Fruit fly (Drosophila melanogaster) whole organism, embryonic: ENCODE results near the gene sick.

Experiments
- Aef1 ChIP-seq: fragments of 200-800 bp; sonication (Bioruptor generic); IDR thresholded peaks from 3 replicates; pipeline ENCODE4 v1.3.6; 2022; ENCODE audit warnings: missing biosample characterization, missing genetic modification characterization
- CG12391 ChIP-seq: fragments of 200-800 bp; sonication (Bioruptor generic); optimal IDR thresholded peaks from 3 replicates; lab custom pipeline; 2018; ENCODE audit warnings: missing biosample characterization, mild to moderate bottlenecking, missing genetic modification characterization, moderate library complexity
- CG12659 ChIP-seq: fragments of 200-800 bp; sonication (Bioruptor generic); optimal IDR thresholded peaks from 3 replicates; lab custom pipeline; 2017; ENCODE audit warnings: mild to moderate bottlenecking, missing biosample characterization, missing genetic modification reagents, missing genetic modification characterization
- CG13123 ChIP-seq: fragments of 200-800 bp; sonication (Bioruptor generic); optimal IDR thresholded peaks from 2 replicates; lab custom pipeline; 2016; ENCODE audit warnings: missing biosample characterization, missing genetic modification characterization
- CG18619 ChIP-seq: fragments of 200-800 bp; sonication (Bioruptor generic); optimal IDR thresholded peaks from 3 replicates; lab custom pipeline; 2017; ENCODE audit warnings: missing biosample characterization, mild to moderate bottlenecking, missing genetic modification characterization
- CG31388 ChIP-seq: fragments of 200-800 bp; sonication (Bioruptor generic); optimal IDR thresholded peaks from 2 replicates; lab custom pipeline; 2016; ENCODE audit warnings: missing biosample characterization, missing genetic modification characterization
- CG3281 ChIP-seq: fragments of 200-800 bp; sonication (Bioruptor generic); optimal IDR thresholded peaks from 3 replicates; lab custom pipeline; 2017; ENCODE audit warnings: missing biosample characterization, mild to moderate bottlenecking, missing genetic modification characterization
- CG8765 ChIP-seq: fragments of 200-800 bp; sonication (Bioruptor generic); IDR thresholded peaks from 2 replicates; pipeline ENCODE4 v1.3.6; 2022; ENCODE audit warnings: missing biosample characterization, missing genetic modification characterization
- CG8924 ChIP-seq: fragments of 200-800 bp; optimal IDR thresholded peaks from 3 replicates; lab custom pipeline; 2019; ENCODE audit warnings: missing biosample characterization, mild to moderate bottlenecking, missing genetic modification characterization, moderate library complexity
- CG9437 ChIP-seq: fragments of 200-800 bp; sonication (Bioruptor generic); optimal IDR thresholded peaks from 2 replicates; lab custom pipeline; 2018; ENCODE audit warnings: missing biosample characterization, mild to moderate bottlenecking, missing genetic modification characterization
- D19A ChIP-seq: fragments of 200-800 bp; optimal IDR thresholded peaks from 3 replicates; lab custom pipeline; 2019; ENCODE audit warnings: missing biosample characterization, mild to moderate bottlenecking, missing genetic modification characterization, moderate library complexity
- Dip3 ChIP-seq: fragments of 200-800 bp; sonication (Bioruptor generic); optimal IDR thresholded peaks from 3 replicates; lab custom pipeline; 2016; ENCODE audit warnings: missing biosample characterization, missing genetic modification characterization
- Drgx ChIP-seq: fragments of 200-800 bp; sonication (Bioruptor generic); IDR thresholded peaks from 2 replicates; pipeline ENCODE4 v1.3.6; 2022; ENCODE audit warnings: missing biosample characterization, missing genetic modification characterization
- Ets65A ChIP-seq: fragments of 200-800 bp; sonication (Bioruptor generic); peaks from one replicate; lab custom pipeline; 2016; ENCODE audit warnings: missing biosample characterization, missing genetic modification characterization
- Fer2 ChIP-seq: fragments of 200-800 bp; sonication (Bioruptor generic); optimal IDR thresholded peaks from 2 replicates; lab custom pipeline; 2018; ENCODE audit warnings: missing biosample characterization, mild to moderate bottlenecking, missing genetic modification characterization, moderate library complexity
- Gsc ChIP-seq: fragments of 200-800 bp; sonication (Bioruptor generic); IDR thresholded peaks from 2 replicates; pipeline ENCODE4 v1.3.6; 2022; ENCODE audit warnings: missing biosample characterization, missing genetic modification characterization
- HLH4C ChIP-seq: fragments of 200-800 bp; sonication (Bioruptor generic); IDR thresholded peaks from 3 replicates; pipeline ENCODE4 v1.3.6; 2022; ENCODE audit warnings: missing biosample characterization, missing genetic modification characterization; ENCODE audit not compliant: partially characterized antibody
- Hand ChIP-seq: fragments of 200-800 bp; sonication (Bioruptor generic); optimal IDR thresholded peaks from 2 replicates; lab custom pipeline; 2017; ENCODE audit warnings: mild to moderate bottlenecking, missing biosample characterization, missing genetic modification reagents, missing genetic modification characterization
- HmgD ChIP-seq: fragments of 200-800 bp; sonication (Bioruptor generic); optimal IDR thresholded peaks from 3 replicates; lab custom pipeline; 2016; ENCODE audit warnings: missing biosample characterization, missing genetic modification characterization
- Hmx ChIP-seq: fragments of 200-800 bp; sonication (Bioruptor generic); optimal IDR thresholded peaks from 2 replicates; lab custom pipeline; 2016; ENCODE audit warnings: missing biosample characterization, missing genetic modification characterization
- MTF-1 ChIP-seq: fragments of 200-800 bp; sonication (Bioruptor generic); optimal IDR thresholded peaks from 2 replicates; lab custom pipeline; 2018; ENCODE audit warnings: missing biosample characterization, mild to moderate bottlenecking, missing genetic modification characterization, borderline replicate concordance
- Med ChIP-seq: fragments of 200-800 bp; sonication (Bioruptor generic); peaks from one replicate; lab custom pipeline; 2016; ENCODE audit warnings: missing biosample characterization, missing genetic modification characterization, mild to moderate bottlenecking, inconsistent platforms, moderate library complexity
- NC2α ChIP-seq: fragments of 200-800 bp; sonication (Bioruptor generic); optimal IDR thresholded peaks from 2 replicates; lab custom pipeline; 2016; ENCODE audit warnings: missing biosample characterization, missing genetic modification characterization
- Nf-YB ChIP-seq: fragments of 200-800 bp; sonication (Bioruptor generic); optimal IDR thresholded peaks from 3 replicates; lab custom pipeline; 2019; ENCODE audit warnings: missing biosample characterization, mild to moderate bottlenecking, missing genetic modification characterization, moderate library complexity
- Side ChIP-seq: fragments of 200-800 bp; sonication (Bioruptor generic); optimal IDR thresholded peaks from 2 replicates; lab custom pipeline; 2016; ENCODE audit warnings: missing biosample characterization, missing genetic modification characterization
- abd-A ChIP-seq: fragments of 200-800 bp; sonication (Bioruptor generic); optimal IDR thresholded peaks from 3 replicates; lab custom pipeline; 2019; ENCODE audit warnings: missing biosample characterization, mild to moderate bottlenecking, missing genetic modification characterization, moderate library complexity
- ase ChIP-seq: fragments of 200-800 bp; sonication (Bioruptor generic); IDR thresholded peaks from 3 replicates; pipeline ENCODE4 v1.3.6; 2022; ENCODE audit warnings: missing biosample characterization, missing genetic modification characterization
- ash1 ChIP-seq: fragments of 200-800 bp; sonication (Bioruptor generic); optimal IDR thresholded peaks from 2 replicates; lab custom pipeline; 2018; ENCODE audit warnings: missing biosample characterization, mild to moderate bottlenecking, missing genetic modification characterization
- bab2 ChIP-seq: fragments of 200-800 bp; sonication (Bioruptor generic); optimal IDR thresholded peaks from 2 replicates; lab custom pipeline; 2016; ENCODE audit warnings: missing biosample characterization, missing genetic modification characterization
- chinmo ChIP-seq: fragments of 200-800 bp; sonication (Bioruptor generic); IDR thresholded peaks from 4 replicates; pipeline ENCODE4 v1.3.6; 2022; ENCODE audit warnings: missing biosample characterization, missing genetic modification characterization; ENCODE audit not compliant: partially characterized antibody
- chn ChIP-seq: fragments of 200-800 bp; sonication (Bioruptor generic); optimal IDR thresholded peaks from 2 replicates; lab custom pipeline; 2016; ENCODE audit warnings: missing biosample characterization, missing genetic modification characterization
- emc ChIP-seq: fragments of 200-800 bp; sonication (Bioruptor generic); optimal IDR thresholded peaks from 2 replicates; lab custom pipeline; 2016; ENCODE audit warnings: missing biosample characterization, missing genetic modification characterization
- esg ChIP-seq: fragments of 200-800 bp; sonication (Bioruptor generic); conservative IDR thresholded peaks from 2 replicates; pipeline ENCODE4 v1.3.6; 2022; ENCODE audit warnings: missing biosample characterization, missing genetic modification characterization
- ind ChIP-seq: fragments of 200-800 bp; sonication (Bioruptor generic); optimal IDR thresholded peaks from 3 replicates; lab custom pipeline; 2016; ENCODE audit warnings: missing biosample characterization, missing genetic modification characterization
- jigr1 ChIP-seq: fragments of 200-800 bp; sonication (Bioruptor generic); IDR thresholded peaks from 3 replicates; pipeline ENCODE4 v1.3.6; 2022; ENCODE audit warnings: missing biosample characterization, missing genetic modification characterization
- kni ChIP-seq: fragments of 200-800 bp; sonication (Bioruptor generic); optimal IDR thresholded peaks from 3 replicates; lab custom pipeline; 2017; ENCODE audit warnings: mild to moderate bottlenecking, missing biosample characterization, missing genetic modification reagents, missing genetic modification characterization
- nerfin-2 ChIP-seq: fragments of 200-800 bp; sonication (Bioruptor generic); IDR thresholded peaks from 2 replicates; pipeline ENCODE4 v1.3.6; 2022; ENCODE audit warnings: missing biosample characterization, missing genetic modification characterization; ENCODE audit not compliant: partially characterized antibody
- oc ChIP-seq: fragments of 200-800 bp; sonication (Bioruptor generic); optimal IDR thresholded peaks from 2 replicates; lab custom pipeline; 2018; ENCODE audit warnings: missing biosample characterization, mild to moderate bottlenecking, missing genetic modification characterization, moderate library complexity
- org-1 ChIP-seq: fragments of 200-800 bp; sonication (Bioruptor generic); optimal IDR thresholded peaks from 2 replicates; lab custom pipeline; 2017; ENCODE audit warnings: missing biosample characterization, missing genetic modification characterization
- pros ChIP-seq: fragments of 200-800 bp; sonication (Bioruptor generic); optimal IDR thresholded peaks from 3 replicates; lab custom pipeline; 2019; ENCODE audit warnings: missing biosample characterization, mild to moderate bottlenecking, missing genetic modification characterization, moderate library complexity
- row ChIP-seq: fragments of 200-800 bp; sonication (Bioruptor generic); IDR thresholded peaks from 3 replicates; pipeline ENCODE4 v1.3.6; 2022; ENCODE audit warnings: missing biosample characterization, missing genetic modification characterization
- salm ChIP-seq: fragments of 200-800 bp; sonication (Bioruptor generic); optimal IDR thresholded peaks from 2 replicates; lab custom pipeline; 2018; ENCODE audit warnings: missing biosample characterization, mild to moderate bottlenecking, missing genetic modification characterization
- scrt ChIP-seq: fragments of 200-800 bp; sonication (Bioruptor generic); optimal IDR thresholded peaks from 2 replicates; lab custom pipeline; 2018; ENCODE audit warnings: missing biosample characterization, mild to moderate bottlenecking, missing genetic modification characterization, moderate library complexity
- sens ChIP-seq: fragments of 200-800 bp; sonication (Bioruptor generic); peaks from one replicate; lab custom pipeline; 2016; ENCODE audit warnings: missing biosample characterization, missing genetic modification characterization
- sisA ChIP-seq: fragments of 200-800 bp; sonication (Bioruptor generic); IDR thresholded peaks from 2 replicates; pipeline ENCODE4 v1.3.6; 2022; ENCODE audit warnings: missing biosample characterization, missing genetic modification characterization
- tna ChIP-seq: fragments of 200-800 bp; sonication (Bioruptor generic); IDR thresholded peaks from 2 replicates; pipeline ENCODE4 v1.3.6; 2022; ENCODE audit warnings: missing biosample characterization, missing genetic modification characterization; ENCODE audit not compliant: partially characterized antibody
- ttk ChIP-seq: fragments of 200-800 bp; sonication (Bioruptor generic); IDR thresholded peaks from 2 replicates; pipeline ENCODE4 v2.1.2; 2022; ENCODE audit warnings: missing biosample characterization, missing genetic modification characterization
- zen2 ChIP-seq: fragments of 200-800 bp; sonication (Bioruptor generic); IDR thresholded peaks from 3 replicates; pipeline ENCODE4 v1.3.6; 2022; ENCODE audit warnings: missing biosample characterization, missing genetic modification characterization; ENCODE audit not compliant: partially characterized antibody

sick gene

dm6 chr2L:19892450-19892849, 96.3 kb downstream of the sick start, which contains the start of gene CG10481:
Gene CG10481 (minus strand): TSS chr2L:19892550.
- TF ChIP-seq CG18619 (GFP tag; lab: Kevin White, UChicago) (no peak), Med (GFP tag; lab: Kevin White, UChicago) (no peak), CG9437 (no peak), Fer2 (tag; lab: Kevin White, UChicago) (no peak), HLH4C (GFP tag; lab: Robert Waterston, UW) (no peak), ind (no peak), NC2α (GFP tag; lab: Kevin White, UChicago) (no peak), emc (GFP tag; lab: Kevin White, UChicago) (no peak), MTF-1 (no peak), CG13123 (GFP tag; lab: Kevin White, UChicago) (no peak), CG3281 (GFP tag; lab: Kevin White, UChicago) (no peak)

dm6 chr2L:19894826-19895225, 98.7 kb downstream of the sick start:
- TF ChIP-seq Drgx (GFP tag; lab: Robert Waterston, UW) (peak; percentile 40; the same call in 1 of the 2 replicates), CG12659 (no peak), sens (GFP tag; lab: Kevin White, UChicago) (peak; percentile 36), CG12391 (no peak), Ets65A (GFP tag; lab: Kevin White, UChicago) (peak; percentile 71), row (GFP tag; lab: Robert Waterston, UW) (peak; percentile 31; the same call in 1 of the 3 replicates), oc (tag; lab: Kevin White, UChicago) (peak; percentile 91), ttk (GFP tag; lab: Robert Waterston, UW) (0 out of 2 replicates have a peak, but pooled peaks have one; percentile 4), chinmo (GFP tag; lab: Robert Waterston, UW) (0 out of 4 replicates have a peak, but pooled peaks have one; percentile 46), nerfin-2 (0 out of 2 replicates have a peak, but pooled peaks have one; percentile 28), org-1 (no peak), D19A (tag; lab: Kevin White, UChicago) (peak; percentile 94), Hmx (GFP tag; lab: Kevin White, UChicago) (no peak)

dm6 chr2L:19895526-19896185, 99.5 kb downstream of the sick start:
- TF ChIP-seq esg (GFP tag; lab: Robert Waterston, UW) (peak; percentile 32), CG31388 (GFP tag; lab: Kevin White, UChicago) (peak; percentile 11), chn (no peak), Gsc (GFP tag; lab: Robert Waterston, UW) (no peak), sisA (GFP tag; lab: Robert Waterston, UW) (no peak; the same call in 1 of the 2 replicates), Dip3 (GFP tag; lab: Kevin White, UChicago) (no peak), tna (GFP tag; lab: Robert Waterston, UW) (no peak), scrt (peak; percentile 47), Side (GFP tag; lab: Kevin White, UChicago) (no peak), kni (GFP tag; lab: Kevin White, UChicago) (no peak), Nf-YB (GFP tag; lab: Kevin White, UChicago) (peak; percentile 68), jigr1 (no peak), bab2 (GFP tag; lab: Kevin White, UChicago) (no peak), ase (peak; percentile 56; the same call in 1 of the 3 replicates), Aef1 (GFP tag; lab: Robert Waterston, UW) (no peak), pros (GFP tag; lab: Kevin White, UChicago) (no peak), abd-A (no peak), salm (peak; percentile 76), CG8765 (GFP tag; lab: Robert Waterston, UW) (no peak), Hand (GFP tag; lab: Kevin White, UChicago) (peak; percentile 50), CG8924 (peak; percentile 86), ash1 (GFP tag; lab: Kevin White, UChicago) (no peak), zen2 (no peak), HmgD (GFP tag; lab: Kevin White, UChicago) (no peak)
